Worm (Caenorhabditis elegans): ENCODE data around the gene F47B8.8.

DNA sequence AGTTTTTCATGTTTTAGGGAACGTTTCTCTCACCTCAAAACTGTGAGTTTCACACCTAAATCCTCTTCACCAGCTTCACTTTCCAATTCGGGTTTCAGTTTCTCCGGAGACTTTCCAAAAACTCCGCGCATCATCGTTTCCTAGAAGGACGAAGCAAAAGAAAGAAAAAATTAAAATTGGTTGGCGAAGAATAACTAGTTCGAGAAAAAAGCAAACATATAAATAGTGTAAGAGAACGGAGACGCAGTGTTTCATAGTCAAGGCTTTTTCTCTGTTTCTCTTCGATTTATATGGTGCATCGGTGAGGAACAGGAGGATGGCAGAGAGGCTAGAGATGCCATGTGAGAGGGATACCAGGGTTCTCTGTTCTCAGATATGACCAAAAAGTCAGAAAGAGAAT is 8.8 kb upstream of the F47B8.8 start, which contains the start of gene F47B8.3:
- TF ChIP-seq lin-54 (GFP tag; optimal IDR thresholded peaks at IDR 0.05): no peak
- no peak for TF ChIP-seq attf-6 (GFP tag; IDR thresholded peaks at IDR 0.05)
- no peak for TF ChIP-seq nfya-1 (tag; optimal IDR thresholded peaks at IDR 0.05; ENCODE audit: borderline replicate concordance, insufficient read depth)
- TF ChIP-seq lin-35 (GFP tag; optimal IDR thresholded peaks at IDR 0.05): no peak
- TF ChIP-seq B0035.1 (tag; optimal IDR thresholded peaks at IDR 0.05): no peak
- TF ChIP-seq zim-3 (tag; optimal IDR thresholded peaks at IDR 0.05): no peak
- TF ChIP-seq efl-1 (GFP tag; optimal IDR thresholded peaks at IDR 0.05): no peak
- TF ChIP-seq snpc-4 (GFP tag; optimal IDR thresholded peaks at IDR 0.05): no peak
- no peak for TF ChIP-seq snpc-4 (tag; optimal IDR thresholded peaks at IDR 0.05)

Measured in whole organism, young adult.